Fruit fly (Drosophila melanogaster): Measurements from ENCODE around the gene Diap1.

Diap1 gene

DNA sequence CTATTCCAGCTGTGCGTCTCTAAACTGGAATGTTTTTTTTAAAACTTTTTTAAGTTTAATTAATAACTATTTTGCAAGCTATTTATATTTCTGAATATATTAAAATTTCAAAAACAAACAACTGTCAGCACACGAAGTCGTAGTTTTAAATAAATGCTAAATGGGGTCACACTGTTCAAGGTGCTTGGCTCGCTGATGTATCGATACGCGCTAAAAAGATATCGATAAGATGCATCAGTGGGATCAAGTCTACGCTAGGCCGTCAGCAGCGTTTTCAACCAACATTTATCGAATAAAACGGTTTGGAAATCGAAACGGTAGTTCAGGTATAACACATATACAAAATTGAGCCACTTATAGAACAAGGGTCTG lies at the start of gene Diap1:
Diap1 (minus strand) TSS at position 148 of the 372 bp plus-strand sequence.
- TF ChIP-seq CG8478 (optimal IDR thresholded peaks at IDR 0.05) (no peak), CTCF (optimal IDR thresholded peaks at IDR 0.05) (peak; percentile 72)

DNA sequence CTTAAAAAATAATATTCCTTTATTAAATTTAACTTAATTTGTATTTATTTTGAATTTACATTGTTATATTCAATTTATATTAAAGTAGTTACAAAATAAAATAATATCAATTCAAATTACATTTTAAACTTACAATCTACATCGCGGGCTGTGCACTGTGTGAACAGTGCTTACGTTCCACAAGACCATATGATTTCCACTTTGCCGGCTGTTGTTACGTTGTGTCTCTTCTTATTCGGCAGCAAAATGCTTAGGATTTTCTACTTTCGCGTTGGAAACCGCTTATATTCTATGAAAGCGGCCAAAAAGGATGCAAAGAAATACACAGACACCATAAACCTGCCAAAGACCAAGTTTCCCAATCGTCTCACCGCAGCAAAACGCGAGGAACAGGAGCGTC lies 49.2 kb upstream of the Diap1 start, which contains the start of gene IleRS-m:
IleRS-m (plus strand) TSS at position 222 of the 400 bp plus-strand sequence.
- no peak for TF ChIP-seq CTCF (optimal IDR thresholded peaks at IDR 0.05)

DNA sequence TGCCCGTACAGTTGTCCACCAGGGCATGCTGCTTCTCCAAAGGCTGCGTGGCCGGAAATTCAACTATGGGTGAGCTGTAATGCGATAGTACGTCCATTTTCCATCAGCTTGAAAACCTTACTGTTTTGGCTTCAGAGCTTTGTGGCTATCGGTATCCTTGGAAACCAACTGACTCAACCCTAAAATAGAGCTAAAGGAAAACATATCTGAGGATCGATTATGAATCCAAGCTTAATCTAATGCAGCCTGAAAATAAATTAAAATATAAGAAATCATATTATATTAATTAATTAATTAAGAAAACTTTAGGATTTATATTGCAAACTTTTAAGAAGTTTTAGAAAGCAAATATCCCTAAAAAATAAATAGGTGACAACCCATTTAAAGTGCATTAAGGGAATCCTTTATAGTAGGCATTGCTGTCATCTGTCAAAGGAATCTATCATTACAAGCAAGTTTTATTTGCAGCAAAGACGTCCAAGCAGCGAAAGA lies 46.6 kb upstream of the Diap1 start, which contains the start of the genes CG13074 and ATPsynbetaL:
CG13074 (minus strand) TSS at position 101 of the 492 bp plus-strand sequence.
ATPsynbetaL (plus strand) TSS at position 442 of the 492 bp plus-strand sequence.
- TF ChIP-seq CTCF (optimal IDR thresholded peaks at IDR 0.05) (no peak), CG8478 (optimal IDR thresholded peaks at IDR 0.05) (no peak)

DNA sequence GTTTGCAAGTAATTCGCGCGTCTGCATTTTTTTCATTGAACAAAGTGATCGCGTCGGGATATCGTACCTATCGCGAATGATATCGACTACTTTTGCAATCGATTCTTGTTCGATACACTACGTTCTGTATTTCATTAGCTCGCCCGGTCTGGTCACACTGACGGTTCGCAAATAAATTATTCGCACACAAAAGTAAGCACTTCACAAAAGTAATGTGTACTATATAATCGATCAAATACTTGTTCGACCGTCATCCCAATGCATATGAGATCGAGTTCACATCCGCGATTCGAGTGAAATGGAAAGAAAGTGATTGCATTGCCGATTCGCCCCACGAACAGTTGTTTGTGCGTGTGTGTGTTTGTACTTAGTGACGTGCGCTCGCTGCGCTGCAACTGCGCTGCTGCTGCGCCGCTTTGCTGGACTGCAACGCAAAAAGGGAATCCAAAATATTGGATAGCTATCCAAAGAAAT lies 39.5 kb upstream of the Diap1 start, which contains the start of the genes CG5235 and ClC-c:
CG5235 (minus strand) TSS at position 63 of the 474 bp plus-strand sequence.
ClC-c (plus strand) TSS at position 125 of the 474 bp plus-strand sequence.
- no peak for TF ChIP-seq CG8478 (optimal IDR thresholded peaks at IDR 0.05)
- peak in 1 of 2 experiments; percentile 28 for TF ChIP-seq CTCF (optimal IDR thresholded peaks at IDR 0.05)

DNA sequence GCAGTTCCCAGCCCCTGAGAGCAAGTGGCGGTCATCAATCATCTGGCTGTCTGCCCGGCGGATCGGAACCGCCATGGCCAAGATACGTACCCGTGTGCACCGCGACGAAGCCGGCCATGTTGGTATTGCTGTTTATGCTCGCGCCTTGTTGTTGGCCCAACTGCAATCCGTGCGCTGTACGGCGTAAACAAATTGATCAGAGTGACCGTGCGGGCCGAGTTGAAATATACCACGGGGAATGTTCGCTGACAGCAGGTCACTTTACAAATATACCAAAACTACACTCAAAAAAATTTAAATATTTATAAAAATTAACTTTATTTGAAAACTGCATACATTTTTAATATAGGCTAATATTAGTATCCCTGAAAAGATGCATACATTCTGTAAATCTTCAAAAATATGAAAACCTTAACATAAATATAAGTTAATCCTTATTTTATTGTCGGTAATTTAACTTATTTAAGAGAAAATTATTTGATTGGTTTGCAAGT lies 36.5 kb upstream of the Diap1 start, which contains the start of gene Tasp1:
Tasp1 (minus strand) TSS at position 203 of the 494 bp plus-strand sequence.
- TF ChIP-seq CG8478 (optimal IDR thresholded peaks at IDR 0.05) (no peak), CTCF (optimal IDR thresholded peaks at IDR 0.05) (no peak)

DNA sequence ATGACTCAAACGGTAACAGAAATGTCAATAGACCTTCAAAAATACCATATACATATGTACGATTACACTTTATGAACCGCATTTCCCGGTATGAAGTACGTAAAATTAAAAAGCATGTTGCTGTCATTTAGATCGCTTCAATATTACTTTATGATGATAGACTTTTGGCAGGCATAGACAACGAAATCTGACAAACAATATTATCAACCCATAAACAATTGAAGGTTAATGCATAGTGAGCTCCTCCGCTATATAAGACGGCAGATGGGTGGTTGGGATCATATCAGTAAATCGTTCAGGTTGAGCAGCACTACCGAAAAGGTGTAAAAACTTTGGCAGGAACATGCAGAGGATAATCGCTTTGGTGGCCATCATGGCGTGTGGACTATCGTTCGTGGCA lies 32.9 kb upstream of the Diap1 start, which contains the start of gene CG13075:
CG13075 (plus strand) TSS at position 301 of the 400 bp plus-strand sequence.
- TF ChIP-seq CTCF (optimal IDR thresholded peaks at IDR 0.05) (no peak), CG8478 (optimal IDR thresholded peaks at IDR 0.05) (no peak)

DNA sequence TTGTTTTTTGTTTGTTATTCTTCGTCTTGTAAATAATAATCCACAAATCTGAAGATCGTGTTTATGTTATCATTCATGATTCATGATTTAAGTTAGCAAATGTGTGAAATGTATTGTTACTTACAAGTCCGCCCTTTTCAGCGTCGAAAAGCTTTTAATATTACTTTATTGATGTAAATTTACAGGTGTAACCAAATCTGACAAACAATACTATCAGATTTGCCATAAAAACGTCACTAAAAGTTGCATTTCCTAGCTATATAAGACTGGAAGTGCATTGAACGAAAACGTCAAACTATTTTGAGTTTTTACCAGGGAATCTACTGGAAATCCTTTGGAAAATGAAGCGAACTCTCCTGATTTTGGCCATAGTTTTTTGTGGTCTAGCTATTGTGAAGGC lies 31.4 kb upstream of the Diap1 start, which contains the start of gene CG33258:
CG33258 (plus strand) TSS at position 301 of the 400 bp plus-strand sequence.
- TF ChIP-seq CTCF (optimal IDR thresholded peaks at IDR 0.05) (no peak), CG8478 (optimal IDR thresholded peaks at IDR 0.05) (no peak)

DNA sequence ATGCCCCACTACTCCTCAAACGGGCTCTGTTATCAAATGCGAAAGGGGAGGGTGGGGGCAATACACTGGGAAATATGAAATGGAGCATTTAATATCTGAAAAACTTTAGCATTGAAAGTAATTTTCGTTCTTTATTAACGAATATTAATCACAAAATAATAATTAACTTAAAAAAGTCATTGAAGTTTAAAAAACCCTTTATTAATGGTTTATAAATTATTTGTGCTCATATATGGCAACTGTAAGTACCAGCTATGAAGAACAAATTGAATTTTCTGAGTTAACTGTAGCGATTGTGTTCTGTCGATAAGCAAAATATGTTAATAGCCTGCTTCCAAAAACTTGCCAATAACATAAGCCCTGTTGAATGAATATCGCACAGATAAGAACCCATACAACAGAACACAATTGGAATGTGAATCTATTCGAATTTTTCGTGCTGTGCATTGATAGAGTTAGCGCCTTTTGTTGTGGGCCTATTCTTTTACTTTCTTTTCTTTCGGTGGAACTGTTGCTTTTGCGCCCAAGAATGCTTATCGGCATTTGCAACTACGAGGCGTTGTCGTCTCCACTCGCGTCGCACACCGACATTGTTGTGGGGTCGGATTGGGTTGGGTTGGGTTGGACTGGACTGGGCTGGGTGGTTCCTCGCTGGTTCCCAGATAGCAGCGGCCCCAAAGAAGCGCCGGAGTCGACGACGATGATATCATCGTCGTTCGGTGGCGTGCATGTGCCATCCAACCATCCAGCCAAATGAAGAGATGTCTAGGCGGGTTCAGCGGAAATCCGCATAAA lies 10.2 kb upstream of the Diap1 start:
- no peak for TF ChIP-seq CTCF (optimal IDR thresholded peaks at IDR 0.05)
- no peak for TF ChIP-seq CG8478 (optimal IDR thresholded peaks at IDR 0.05)

DNA sequence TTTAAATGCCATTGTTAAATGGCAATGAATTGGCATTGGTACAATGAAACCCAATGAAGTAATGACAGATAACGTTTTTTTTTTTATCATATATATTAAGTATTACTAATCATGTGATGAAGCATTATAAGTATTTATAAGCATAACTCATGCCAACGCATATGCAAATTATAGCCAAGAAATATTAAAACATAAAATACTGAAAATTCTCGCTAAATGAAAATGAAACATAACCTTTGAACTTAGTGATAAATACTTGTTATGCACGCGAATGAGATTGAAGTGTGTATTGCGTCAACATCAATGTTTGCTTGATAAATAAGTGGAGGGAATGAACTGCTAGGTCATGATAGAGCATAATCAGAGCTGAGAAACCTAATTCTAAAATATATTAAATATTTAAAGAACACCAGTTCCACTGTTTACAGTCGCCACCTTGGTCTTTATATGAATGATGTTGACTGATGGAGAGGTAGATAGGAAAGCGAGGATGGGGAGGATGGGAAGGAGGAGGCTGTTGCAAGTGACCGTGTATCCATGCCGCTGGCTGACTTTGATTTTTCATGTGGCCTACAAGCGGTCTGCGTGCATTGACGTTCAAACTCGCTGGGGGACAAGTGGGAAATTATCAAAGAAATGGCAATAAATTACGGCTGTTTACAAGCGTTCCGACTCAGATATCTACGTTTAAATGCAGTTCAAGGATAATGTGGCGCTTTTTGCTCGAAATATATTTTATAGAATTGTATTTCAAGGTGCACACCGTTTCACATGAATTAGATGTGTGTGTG lies 5.5 kb upstream of the Diap1 start:
- TF ChIP-seq CG8478 (optimal IDR thresholded peaks at IDR 0.05), result no peak
- no peak for TF ChIP-seq CTCF (optimal IDR thresholded peaks at IDR 0.05)

DNA sequence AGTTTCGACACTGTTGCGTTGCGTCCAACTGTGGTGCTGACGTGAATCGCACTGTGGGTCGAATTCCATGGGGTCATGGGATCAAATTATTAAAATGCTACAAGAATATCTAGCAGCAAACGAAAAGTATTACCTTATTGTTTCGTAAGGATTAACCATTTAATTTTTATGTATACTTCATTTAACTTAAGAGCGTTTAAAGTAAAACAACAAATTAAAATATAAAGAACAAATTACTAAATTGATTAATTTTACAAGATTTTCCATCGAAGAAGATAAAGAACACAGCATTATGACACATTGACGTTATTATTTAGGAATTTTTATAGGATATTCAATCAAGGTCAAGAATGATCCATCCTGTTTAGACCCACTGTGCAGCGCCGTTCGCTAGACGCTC lies 3.3 kb upstream of the Diap1 start:
- TF ChIP-seq CG8478 (optimal IDR thresholded peaks at IDR 0.05), result no peak

DNA sequence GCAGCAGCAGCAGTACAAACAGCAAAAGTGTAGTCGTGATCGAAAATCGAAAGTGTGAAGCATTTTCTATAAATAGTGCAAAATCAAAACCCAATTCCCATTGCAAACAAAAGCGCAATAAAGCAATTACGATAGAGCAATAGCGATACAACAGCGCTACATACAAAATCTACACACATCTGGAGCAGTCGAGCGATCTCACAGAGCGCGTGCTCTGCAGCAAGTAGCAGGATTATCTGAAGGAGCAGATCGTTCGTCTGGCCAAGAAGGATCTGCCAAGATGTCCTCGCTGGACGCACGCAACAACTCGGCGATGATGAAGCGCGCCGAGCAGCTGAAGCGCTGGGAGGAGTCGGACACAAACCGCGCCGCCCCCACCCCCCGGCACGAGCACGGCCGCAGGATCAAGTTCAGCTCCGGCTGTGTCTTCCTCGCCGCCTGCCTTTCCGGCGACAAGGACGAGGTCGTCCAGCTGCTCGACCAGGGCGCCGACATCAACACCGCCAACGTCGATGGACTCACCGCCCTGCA lies 2.3 kb upstream of the Diap1 start:
- TF ChIP-seq CG8478 (optimal IDR thresholded peaks at IDR 0.05) (no peak), CTCF (optimal IDR thresholded peaks at IDR 0.05) (no peak)

DNA sequence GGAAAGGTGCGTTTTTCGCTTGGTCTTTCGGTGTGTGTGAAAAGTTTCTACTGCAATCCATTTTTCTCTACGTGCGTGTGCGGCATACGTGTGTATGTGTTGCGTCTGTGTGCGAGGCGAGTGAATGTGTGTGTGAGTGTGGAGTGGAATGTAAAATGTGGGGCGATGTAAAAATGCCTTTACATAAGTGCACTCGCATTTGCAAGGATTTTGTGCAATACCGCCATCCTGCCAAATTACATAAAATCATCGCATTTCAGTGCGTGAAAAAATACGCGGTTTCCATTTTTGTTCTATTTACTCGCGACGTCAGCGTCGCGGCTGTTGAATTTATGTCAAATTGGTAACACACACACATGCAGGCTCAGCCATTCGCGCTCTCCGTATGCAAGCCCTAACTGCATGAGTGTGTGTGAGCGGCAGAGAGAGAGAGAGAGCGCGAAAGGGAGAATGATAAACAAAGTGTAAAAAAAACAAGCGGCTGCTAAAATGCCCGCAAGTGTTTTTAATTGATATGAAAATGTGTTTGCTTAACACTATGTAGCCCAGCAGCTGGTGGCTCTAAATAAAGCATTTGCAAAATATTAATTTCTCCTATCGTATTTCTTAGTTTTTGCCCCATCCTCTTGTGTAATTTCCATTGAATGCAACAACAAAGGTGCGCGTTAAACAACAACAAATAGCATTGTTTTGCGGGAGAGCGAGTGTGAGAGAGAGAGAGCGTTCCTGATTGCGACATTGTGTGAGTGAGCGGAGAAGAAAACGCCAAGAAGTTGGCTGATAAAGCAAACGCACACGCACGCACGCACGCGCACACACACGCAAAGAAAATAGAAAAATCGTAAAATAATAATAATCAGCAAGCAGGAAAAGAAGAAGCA lies 1.6 kb upstream of the Diap1 start:
- TF ChIP-seq CG8478 (optimal IDR thresholded peaks at IDR 0.05) (peak; percentile 19), CTCF (optimal IDR thresholded peaks at IDR 0.05) (no peak)

DNA sequence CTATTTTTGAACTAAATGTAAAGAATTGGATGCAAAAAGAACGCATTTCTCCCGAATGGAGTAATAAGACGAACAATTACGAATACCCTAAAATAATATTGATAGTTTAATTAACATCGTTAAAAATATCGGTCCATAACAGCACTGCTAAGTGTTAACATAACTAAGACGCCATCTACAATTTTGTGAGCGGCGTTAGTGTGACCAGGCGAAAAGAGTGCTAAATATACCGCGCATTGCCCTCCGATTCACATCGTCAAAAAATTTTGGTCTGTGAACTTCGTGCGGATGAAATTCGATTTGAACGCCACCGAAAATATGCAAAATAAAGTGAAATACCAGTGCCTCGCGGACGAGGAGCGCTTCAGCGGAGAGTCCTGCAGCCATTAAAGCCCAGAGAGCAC lies 887 bp upstream of the Diap1 start, which contains the start of gene Mbs:
Mbs (plus strand) TSS at position 241 of the 404 bp plus-strand sequence.
- TF ChIP-seq CTCF (optimal IDR thresholded peaks at IDR 0.05) (peak; percentile 92), CG8478 (optimal IDR thresholded peaks at IDR 0.05) (no peak)

All from S2 (cell line).